Fruit fly (Drosophila melanogaster) whole organism, embryonic: ENCODE data around the gene CG12020.

Experiments used
- Atf6 ChIP-seq: fragments of 200-800 bp; sonication (Bioruptor generic); IDR thresholded peaks from 2 replicates; pipeline ENCODE4 v1.3.6; 2022; ENCODE audit warnings: missing biosample characterization, missing genetic modification characterization
- Awh ChIP-seq: fragments of 200-800 bp; sonication (Bioruptor generic); IDR thresholded peaks from 2 replicates; pipeline ENCODE4, ENCODE4 v1.3.6; 2022; ENCODE audit warnings: missing biosample characterization, missing genetic modification characterization
- BEAF-32 ChIP-seq: fragments of 200-800 bp; sonication (Bioruptor generic); optimal IDR thresholded peaks from 3 replicates; lab custom pipeline; 2017; ENCODE audit warnings: missing biosample characterization, missing genetic modification characterization, mild to moderate bottlenecking, moderate library complexity, missing genetic modification reagents
- CG11560 ChIP-seq: fragments of 200-800 bp; sonication (Bioruptor generic); IDR thresholded peaks from 3 replicates; pipeline ENCODE4 v1.3.6; 2022; ENCODE audit warnings: missing biosample characterization, missing genetic modification characterization
- CG12071 ChIP-seq: fragments of 200-800 bp; sonication (Bioruptor generic); optimal IDR thresholded peaks from 3 replicates; lab custom pipeline; 2018; ENCODE audit warnings: missing biosample characterization, mild to moderate bottlenecking, missing genetic modification characterization
- CG12299 ChIP-seq: fragments of 200-800 bp; sonication (Bioruptor generic); optimal IDR thresholded peaks from 2 replicates; lab custom pipeline; 2018; ENCODE audit warnings: missing biosample characterization, mild to moderate bottlenecking, missing genetic modification characterization
- CG14965 ChIP-seq: fragments of 200-800 bp; sonication (Bioruptor generic); optimal IDR thresholded peaks from 2 replicates; lab custom pipeline; 2016; ENCODE audit warnings: missing biosample characterization, missing genetic modification characterization, borderline replicate concordance
- CG17385 ChIP-seq: fragments of 200-800 bp; sonication (Bioruptor generic); optimal IDR thresholded peaks from 3 replicates; lab custom pipeline; 2018; ENCODE audit warnings: missing biosample characterization, mild to moderate bottlenecking, missing genetic modification characterization
- CG17829 ChIP-seq: fragments of 200-800 bp; optimal IDR thresholded peaks from 2 replicates; lab custom pipeline; 2019; ENCODE audit warnings: missing biosample characterization, mild to moderate bottlenecking, missing genetic modification characterization, moderate library complexity
- CG18011 ChIP-seq: fragments of 200-800 bp; sonication (Bioruptor generic); optimal IDR thresholded peaks from 2 replicates; lab custom pipeline; 2017; ENCODE audit warnings: missing biosample characterization, missing genetic modification characterization, mild to moderate bottlenecking, moderate library complexity, missing genotype
- CG2202 ChIP-seq: fragments of 200-800 bp; sonication (Bioruptor generic); optimal IDR thresholded peaks from 2 replicates; lab custom pipeline; 2018; ENCODE audit warnings: missing biosample characterization, mild to moderate bottlenecking, missing genetic modification characterization
- CG2678 ChIP-seq: fragments of 200-800 bp; sonication (Bioruptor generic); optimal IDR thresholded peaks from 3 replicates; lab custom pipeline; 2019; ENCODE audit warnings: missing biosample characterization, mild to moderate bottlenecking, missing genetic modification characterization, moderate library complexity
- CG2712 ChIP-seq: fragments of 200-800 bp; optimal IDR thresholded peaks from 3 replicates; lab custom pipeline; 2019; ENCODE audit warnings: missing biosample characterization, mild to moderate bottlenecking, missing genetic modification characterization, moderate library complexity
- CG3281 ChIP-seq: fragments of 200-800 bp; sonication (Bioruptor generic); optimal IDR thresholded peaks from 3 replicates; lab custom pipeline; 2017; ENCODE audit warnings: missing biosample characterization, mild to moderate bottlenecking, missing genetic modification characterization
- CG34224 ChIP-seq: fragments of 200-800 bp; sonication (Bioruptor generic); IDR thresholded peaks from 3 replicates; pipeline ENCODE4 v1.3.6; 2022; ENCODE audit warnings: missing biosample characterization, missing genetic modification characterization; ENCODE audit not compliant: partially characterized antibody
- CG9932 ChIP-seq: fragments of 200-800 bp; sonication (Bioruptor generic); IDR thresholded peaks from 2 replicates; pipeline ENCODE4 v1.3.6; 2022; ENCODE audit warnings: missing biosample characterization, missing genetic modification characterization
- CTCF ChIP-seq: fragments of 200-800 bp; sonication (Bioruptor generic); optimal IDR thresholded peaks from 2 replicates; lab custom pipeline; 2017; ENCODE audit warnings: missing biosample characterization, mild to moderate bottlenecking, missing genetic modification characterization, moderate library complexity
- D ChIP-seq, 2 experiments: fragments of 200-800 bp in 1 of 2; fragments of >200 bp in 1 of 2; sonication (Bioruptor generic) in 1 of 2; optimal IDR thresholded peaks; 2 replicates in 1 of 2; 3 replicates in 1 of 2; lab custom pipeline; 2017; ENCODE audit warnings: mild to moderate bottlenecking in 1 of 2, missing biosample characterization in 1 of 2, missing genetic modification characterization in 1 of 2, missing genetic modification reagents in 1 of 2
- Fer3 ChIP-seq: fragments of 200-800 bp; sonication (Bioruptor generic); optimal IDR thresholded peaks from 2 replicates; lab custom pipeline; 2018; ENCODE audit warnings: missing biosample characterization, mild to moderate bottlenecking, missing genetic modification characterization, moderate library complexity
- Gug ChIP-seq: fragments of 200-800 bp; sonication (Bioruptor generic); IDR thresholded peaks from 4 replicates; pipeline ENCODE4 v1.3.6; 2022; ENCODE audit warnings: missing biosample characterization, missing genetic modification characterization
- HHEX ChIP-seq: fragments of 200-800 bp; sonication (Bioruptor generic); optimal IDR thresholded peaks from 3 replicates; lab custom pipeline; 2017; ENCODE audit warnings: missing biosample characterization, mild to moderate bottlenecking, missing genetic modification characterization, missing genetic modification reagents
- HLH54F ChIP-seq: fragments of 200-800 bp; sonication (Bioruptor generic); optimal IDR thresholded peaks from 3 replicates; lab custom pipeline; 2016; ENCODE audit warnings: missing biosample characterization, missing genetic modification characterization
- HLHmδ ChIP-seq: fragments of 200-800 bp; sonication (Bioruptor generic); optimal IDR thresholded peaks from 2 replicates; lab custom pipeline; 2018; ENCODE audit warnings: missing biosample characterization, mild to moderate bottlenecking, missing genetic modification characterization, moderate library complexity
- Hey ChIP-seq: fragments of 200-800 bp; sonication (Bioruptor generic); optimal IDR thresholded peaks from 3 replicates; lab custom pipeline; 2018; ENCODE audit warnings: missing biosample characterization, mild to moderate bottlenecking, missing genetic modification characterization
- Hr51 ChIP-seq, 2 experiments: fragments of 200-800 bp; sonication (Bioruptor generic); optimal IDR thresholded peaks; 2 replicates in 1 of 2; 3 replicates in 1 of 2; lab custom pipeline; 2016 to 2018; ENCODE audit warnings: missing biosample characterization in 2 of 2, missing genetic modification characterization in 2 of 2, mild to moderate bottlenecking in 1 of 2, moderate library complexity in 1 of 2
- Kr ChIP-seq: fragments of 200-800 bp; sonication (Bioruptor generic); optimal IDR thresholded peaks from 2 replicates; lab custom pipeline; 2017; ENCODE audit warnings: missing biosample characterization, mild to moderate bottlenecking, missing genetic modification characterization
- MTF-1 ChIP-seq: fragments of 200-800 bp; sonication (Bioruptor generic); optimal IDR thresholded peaks from 2 replicates; lab custom pipeline; 2018; ENCODE audit warnings: missing biosample characterization, mild to moderate bottlenecking, missing genetic modification characterization, borderline replicate concordance
- Med ChIP-seq: fragments of 200-800 bp; sonication (Bioruptor generic); peaks from one replicate; lab custom pipeline; 2016; ENCODE audit warnings: missing biosample characterization, missing genetic modification characterization, mild to moderate bottlenecking, inconsistent platforms, moderate library complexity
- NC2β ChIP-seq: fragments of 200-800 bp; sonication (Bioruptor generic); optimal IDR thresholded peaks from 2 replicates; lab custom pipeline; 2016; ENCODE audit warnings: missing biosample characterization, missing genetic modification characterization
- Usf ChIP-seq: fragments of 200-800 bp; sonication (Bioruptor generic); optimal IDR thresholded peaks from 2 replicates; lab custom pipeline; 2017; ENCODE audit warnings: missing genotype, missing biosample characterization, missing genetic modification characterization
- Xrp1 ChIP-seq: fragments of 200-800 bp; sonication (Bioruptor generic); IDR thresholded peaks from 2 replicates; pipeline ENCODE4 v1.3.6; 2022; ENCODE audit warnings: missing biosample characterization, missing genetic modification characterization
- ap ChIP-seq: fragments of 200-800 bp; sonication (Bioruptor generic); IDR thresholded peaks from 2 replicates; pipeline ENCODE4 v1.3.6; 2022; ENCODE audit warnings: missing biosample characterization, missing genetic modification characterization
- ato ChIP-seq: fragments of 200-800 bp; sonication (Bioruptor generic); IDR thresholded peaks from 2 replicates; pipeline ENCODE4 v1.3.6; 2022; ENCODE audit warnings: missing biosample characterization, missing genetic modification characterization; ENCODE audit not compliant: partially characterized antibody
- chn ChIP-seq: fragments of 200-800 bp; sonication (Bioruptor generic); optimal IDR thresholded peaks from 2 replicates; lab custom pipeline; 2016; ENCODE audit warnings: missing biosample characterization, missing genetic modification characterization
- cwo ChIP-seq: fragments of 200-800 bp; sonication (Bioruptor generic); optimal IDR thresholded peaks from 3 replicates; lab custom pipeline; 2017; ENCODE audit warnings: missing biosample characterization, missing genetic modification characterization, mild to moderate bottlenecking, moderate library complexity, missing genetic modification reagents
- gfzf ChIP-seq: fragments of 200-800 bp; sonication (Bioruptor generic); optimal IDR thresholded peaks from 2 replicates; lab custom pipeline; 2016; ENCODE audit warnings: missing biosample characterization, mild to moderate bottlenecking, missing genetic modification characterization, moderate library complexity
- insv ChIP-seq, 2 experiments: fragments of 200-800 bp; sonication (Bioruptor generic); optimal IDR thresholded peaks; 3 replicates each; lab custom pipeline; 2016 to 2018; ENCODE audit warnings: missing biosample characterization in 2 of 2, missing genetic modification characterization in 2 of 2
- ro ChIP-seq: fragments of 200-800 bp; sonication (Bioruptor generic); IDR thresholded peaks from 2 replicates; pipeline ENCODE4 v1.3.6; 2022; ENCODE audit warnings: missing biosample characterization, missing genetic modification characterization
- scrt ChIP-seq: fragments of 200-800 bp; sonication (Bioruptor generic); optimal IDR thresholded peaks from 2 replicates; lab custom pipeline; 2018; ENCODE audit warnings: missing biosample characterization, mild to moderate bottlenecking, missing genetic modification characterization, moderate library complexity
- sisA ChIP-seq: fragments of 200-800 bp; sonication (Bioruptor generic); IDR thresholded peaks from 2 replicates; pipeline ENCODE4 v1.3.6; 2022; ENCODE audit warnings: missing biosample characterization, missing genetic modification characterization
- sna ChIP-seq: fragments of 200-800 bp; sonication (Bioruptor generic); IDR thresholded peaks from 2 replicates; pipeline ENCODE4 v1.3.6; 2022; ENCODE audit warnings: missing biosample characterization, missing genetic modification characterization; ENCODE audit not compliant: partially characterized antibody
- tin ChIP-seq: fragments of 200-800 bp; sonication (Bioruptor generic); optimal IDR thresholded peaks from 3 replicates; lab custom pipeline; 2016; ENCODE audit warnings: missing biosample characterization, missing genetic modification characterization
- tll ChIP-seq, 2 experiments: fragments of 200-800 bp in 1 of 2; fragments of >200 bp in 1 of 2; sonication (Bioruptor generic) in 1 of 2; optimal IDR thresholded peaks; 2 replicates each; lab custom pipeline; 2017 to 2019; ENCODE audit warnings: missing biosample characterization in 2 of 2, missing genetic modification characterization in 2 of 2, mild to moderate bottlenecking in 1 of 2, moderate library complexity in 1 of 2
- unc-4 ChIP-seq: fragments of 200-800 bp; sonication (Bioruptor generic); IDR thresholded peaks from 2 replicates; pipeline ENCODE4 v1.3.6; 2022; ENCODE audit warnings: missing biosample characterization, missing genetic modification characterization; ENCODE audit not compliant: partially characterized antibody
- wor ChIP-seq: fragments of 200-800 bp; sonication (Bioruptor generic); IDR thresholded peaks from 2 replicates; pipeline ENCODE4 v1.3.6; 2022; ENCODE audit warnings: missing biosample characterization, missing genetic modification characterization
- zfh2 ChIP-seq: fragments of 200-800 bp; sonication (Bioruptor generic); optimal IDR thresholded peaks from 2 replicates; lab custom pipeline; 2016; ENCODE audit warnings: missing biosample characterization, missing genetic modification characterization

Gene CG12020

DNA sequence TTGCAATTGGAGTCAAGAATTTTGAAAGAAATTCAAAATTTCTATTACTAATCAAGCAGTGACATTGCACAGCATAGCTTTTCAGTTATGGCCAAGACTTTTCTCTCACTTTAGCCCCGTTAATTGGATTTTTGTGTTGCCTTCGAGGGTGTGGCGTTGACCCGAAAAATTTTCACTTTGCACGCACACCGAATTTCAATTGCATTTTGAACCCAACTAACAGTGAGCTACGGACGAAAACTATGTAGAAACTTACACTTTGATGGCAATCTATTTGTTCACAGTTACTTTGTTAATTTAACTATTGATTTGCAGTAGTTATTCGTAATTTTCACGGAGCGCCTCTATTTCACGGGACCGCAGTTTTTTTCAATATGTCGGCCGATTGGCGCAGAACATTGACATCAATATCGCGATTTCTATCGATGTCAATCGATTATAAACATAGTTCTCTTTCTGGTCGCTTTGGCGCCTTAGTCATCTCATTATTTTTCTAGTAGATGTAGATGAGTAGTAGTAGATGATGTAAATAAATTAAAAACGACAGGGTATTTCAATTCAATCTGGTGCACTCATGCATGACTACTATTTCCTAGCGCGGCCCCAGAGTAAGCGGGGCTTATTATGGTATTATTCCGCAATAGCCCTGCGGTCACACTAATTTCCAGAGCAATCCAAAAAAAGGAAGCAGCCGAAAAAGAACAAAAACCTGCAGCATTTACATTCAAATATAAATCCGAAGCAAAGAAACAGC, 2.0 kb upstream of the CG12020 start, which contains the start of the genes alpha-Spec, dlt and Cdc37 (continued):
- TF ChIP-seq CG2712 (tag; lab: Kevin White, UChicago) (peak; percentile 66), CG3281 (no peak), Med (GFP tag; lab: Kevin White, UChicago) (peak; percentile 91), CG11560 (peak; percentile 90), Gug (GFP tag; lab: Robert Waterston, UW) (no peak), ato (GFP tag; lab: Robert Waterston, UW) (peak; percentile 59), CG34224 (GFP tag; lab: Robert Waterston, UW) (peak; percentile 73; the same call in 2 of the 3 replicates), HHEX (GFP tag; lab: Kevin White, UChicago) (no peak), gfzf (GFP tag; lab: Kevin White, UChicago) (peak; percentile 92), Atf6 (no peak), CG14965 (no peak), MTF-1 (GFP tag; lab: Kevin White, UChicago) (peak; percentile 15), HLHmδ (GFP tag; lab: Kevin White, UChicago) (no peak), ro (GFP tag; lab: Robert Waterston, UW) (no peak), Awh (GFP tag; lab: Robert Waterston, UW) (no peak), Xrp1 (GFP tag; lab: Robert Waterston, UW) (0 out of 2 replicates have a peak, but pooled peaks have one; percentile 9), CG18011 (GFP tag; lab: Kevin White, UChicago) (no peak), CTCF (GFP tag; lab: Kevin White, UChicago) (peak; percentile 95), sna (GFP tag; lab: Robert Waterston, UW) (peak; percentile 78), NC2β (GFP tag; lab: Kevin White, UChicago) (peak; percentile 37), Fer3 (tag; lab: Kevin White, UChicago) (peak; percentile 24), CG17829 (peak; percentile 70), sisA (GFP tag; lab: Robert Waterston, UW) (no peak), ap (no peak), CG12071 (no peak), Hr51 (GFP tag; optimal IDR thresholded peaks at IDR 0.05; lab: Kevin White, UChicago) (no peak), CG2678 (no peak), Kr (GFP tag; lab: Kevin White, UChicago) (no peak), Usf (GFP tag; lab: Kevin White, UChicago) (no peak), CG9932 (GFP tag; lab: Robert Waterston, UW) (no peak), zfh2 (GFP tag; lab: Kevin White, UChicago) (no peak), BEAF-32 (GFP tag; lab: Kevin White, UChicago) (peak; percentile 86), tll (GFP tag; optimal IDR thresholded peaks at IDR 0.05; lab: Kevin White, UChicago) (no peak), D (optimal IDR thresholded peaks at IDR 0.05; lab: Kevin White, UChicago) (no peak), D (GFP tag; optimal IDR thresholded peaks at IDR 0.05; lab: Kevin White, UChicago) (no peak), cwo (GFP tag; lab: Kevin White, UChicago) (no peak), Hey (no peak), insv (GFP tag; optimal IDR thresholded peaks at IDR 0.05; lab: Kevin White, UChicago) (peak in 1 of 2 experiments; percentile 4), chn (GFP tag; lab: Kevin White, UChicago) (peak; percentile 4), HLH54F (GFP tag; lab: Kevin White, UChicago) (no peak), CG17385 (no peak), tin (GFP tag; lab: Kevin White, UChicago) (no peak), wor (no peak), CG12299 (tag; lab: Kevin White, UChicago) (no peak), scrt (GFP tag; lab: Kevin White, UChicago) (no peak), CG2202 (tag; lab: Kevin White, UChicago) (no peak), unc-4 (GFP tag; lab: Robert Waterston, UW) (peak; percentile 82)
- TF ChIP-seq, all 482 proteins: peak for 158
